Worm (Caenorhabditis elegans): ENCODE measurements around the gene Y57G11C.33.

ce11 chrIV:14622109-14622508 lies 34.8 kb upstream of the Y57G11C.33 start:
- TF ChIP-seq nhr-237 (tag; optimal IDR thresholded peaks at IDR 0.05), result no peak
- TF ChIP-seq nhr-12 (tag; optimal IDR thresholded peaks at IDR 0.05), result no peak
- TF ChIP-seq jun-1 (tag; optimal IDR thresholded peaks at IDR 0.05), result no peak
- TF ChIP-seq aly-2 (tag; optimal IDR thresholded peaks at IDR 0.05), result no peak
- TF ChIP-seq nhr-77 (tag; optimal IDR thresholded peaks at IDR 0.05), result no peak
- no peak for TF ChIP-seq fkh-10 (GFP tag; optimal IDR thresholded peaks at IDR 0.05)
- peak; percentile 61 for TF ChIP-seq nhr-11 (tag; optimal IDR thresholded peaks at IDR 0.05)
- no peak for TF ChIP-seq hmg-11 (tag; optimal IDR thresholded peaks at IDR 0.05)

Data from whole organism, L3 larva.